Fruit fly (Drosophila melanogaster): ENCODE data around the gene Pex23.

Pex23 gene

dm6 chr3L:20296797-20297196, 5.1 kb downstream of the Pex23 start, which contains the start of gene FRG1:
Gene FRG1 (minus strand): TSS chr3L:20296971.
- no peak for TF ChIP-seq CG8478 (optimal IDR thresholded peaks at IDR 0.05)
- TF ChIP-seq CTCF (optimal IDR thresholded peaks at IDR 0.05) = no peak

- no peak for TF ChIP-seq CG8478 (optimal IDR thresholded peaks at IDR 0.05)
- TF ChIP-seq CTCF (optimal IDR thresholded peaks at IDR 0.05) = no peak
These were observed 6.8 kb downstream of the Pex23 start, which contains the start of gene gogo for dm6 chr3L:20295095-20295494. Gene gogo (minus strand): TSS chr3L:20295133.

dm6 chr3L:20287046-20287445, 14.9 kb downstream of the Pex23 start:
- no peak for TF ChIP-seq CTCF (optimal IDR thresholded peaks at IDR 0.05)
- no peak for TF ChIP-seq CG8478 (optimal IDR thresholded peaks at IDR 0.05)

dm6 chr3L:20281254-20281653, 20.7 kb downstream of the Pex23 start:
- TF ChIP-seq CTCF (optimal IDR thresholded peaks at IDR 0.05) (no peak), CG8478 (optimal IDR thresholded peaks at IDR 0.05) (no peak)

dm6 chr3L:20276615-20277014, 25.3 kb downstream of the Pex23 start:
- TF ChIP-seq CG8478 (optimal IDR thresholded peaks at IDR 0.05) = no peak
- no peak for TF ChIP-seq CTCF (optimal IDR thresholded peaks at IDR 0.05)

- TF ChIP-seq CTCF (optimal IDR thresholded peaks at IDR 0.05) (no peak), CG8478 (optimal IDR thresholded peaks at IDR 0.05) (no peak)
These were observed 26.1 kb downstream of the Pex23 start for dm6 chr3L:20275886-20276285.

dm6 chr3L:20275235-20275634, 26.7 kb downstream of the Pex23 start, which contains the start of gene CG17122:
Gene CG17122 (minus strand): TSS chr3L:20275335.
- TF ChIP-seq CG8478 (optimal IDR thresholded peaks at IDR 0.05) (no peak), CTCF (optimal IDR thresholded peaks at IDR 0.05) (no peak)

- TF ChIP-seq CG8478 (optimal IDR thresholded peaks at IDR 0.05) = no peak
- no peak for TF ChIP-seq CTCF (optimal IDR thresholded peaks at IDR 0.05)
These were observed 36.4 kb downstream of the Pex23 start, which contains the start of gene CG32228 for dm6 chr3L:20265514-20265913. Gene CG32228 (plus strand): TSS chr3L:20265814.

- TF ChIP-seq CTCF (optimal IDR thresholded peaks at IDR 0.05) = no peak
- no peak for TF ChIP-seq CG8478 (optimal IDR thresholded peaks at IDR 0.05)
These were observed 54.3 kb downstream of the Pex23 start, which contains the start of gene rdgC for dm6 chr3L:20247513-20248173. Gene rdgC (plus strand): TSS chr3L:20248080.

All from S2 (cell line).